Worm (Caenorhabditis elegans) whole organism, L2 larva: ENCODE data around the gene R03C1.1.

Experiments used
- elt-1 ChIP-seq: fragments of 150-350 bp; optimal IDR thresholded peaks from 2 replicates; lab custom pipeline; 2014; ENCODE audit warnings: missing biosample characterization, missing genetic modification characterization
- nhr-77 ChIP-seq: fragments of 150-350 bp; optimal IDR thresholded peaks from 2 replicates; lab custom pipeline; 2014; ENCODE audit warnings: missing biosample characterization, missing genetic modification characterization

DNA sequence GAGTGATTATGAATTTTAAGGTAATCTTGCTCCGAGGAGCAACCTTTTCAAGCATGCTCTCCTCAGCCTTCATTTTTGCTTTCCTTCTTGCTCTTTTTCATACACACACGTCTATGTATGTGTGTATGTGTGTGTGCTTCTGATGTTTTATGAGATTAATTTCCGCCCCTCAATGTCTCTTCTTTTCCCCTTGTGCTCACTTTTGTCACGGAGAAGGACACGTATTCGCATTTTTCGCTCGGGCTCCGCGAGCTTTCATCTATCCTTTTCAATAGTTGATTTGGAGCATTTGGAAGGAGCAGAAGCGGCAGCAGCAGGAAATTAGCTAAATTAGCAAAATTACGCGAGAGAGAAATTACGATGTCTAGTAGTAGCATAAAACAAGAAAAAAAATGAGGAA is 30.1 kb upstream of the R03C1.1 start:
- TF ChIP-seq elt-1 (no peak), nhr-77 (tag; lab: Kevin White, UChicago) (no peak)
